Worm (Caenorhabditis elegans) whole organism, early embryonic: ENCODE results near the gene fbxb-116.

Experiments
- ama-1 ChIP-seq: fragments of 150-350 bp; optimal IDR thresholded peaks from 2 replicates; lab custom pipeline; 2014
- tra-4 ChIP-seq: sonication (generic microtip); optimal IDR thresholded peaks from 2 replicates; lab custom pipeline; 2017; ENCODE audit warnings: missing genetic modification characterization, missing compliant biosample characterization

- TF ChIP-seq ama-1 (lab: Kevin White, UChicago) = no peak
- TF ChIP-seq tra-4 = no peak
These were observed 16.5 kb upstream of the fbxb-116 start, which contains the start of gene srr-2 for ce11 chrV:19217104-19217503.
